Worm (Caenorhabditis elegans) whole organism, midembryonic: ENCODE data around the gene clec-121.

ENCODE experiments used
- T22C8.4 ChIP-seq: fragments of 200-800 bp; sonication (Bioruptor generic); IDR thresholded peaks from 2 replicates; pipeline ENCODE4 v1.3.6; 2022; ENCODE audit warnings: missing genetic modification characterization, missing compliant biosample characterization
- cog-1 ChIP-seq: sonication (generic microtip); optimal IDR thresholded peaks from 2 replicates; lab custom pipeline; 2016; ENCODE audit warnings: missing genetic modification characterization, missing compliant biosample characterization
- flt-1 ChIP-seq: fragments of 200-800 bp; sonication (Bioruptor generic); IDR thresholded peaks from 2 replicates; pipeline ENCODE4 v1.3.6; 2022; ENCODE audit warnings: missing genetic modification characterization, missing compliant biosample characterization
- klf-2 ChIP-seq: fragments of 200-800 bp; sonication (Bioruptor generic); conservative IDR thresholded peaks from 2 replicates; pipeline ENCODE4 v1.3.6; 2022; ENCODE audit warnings: missing genetic modification reagents, missing genetic modification characterization, missing compliant biosample characterization
- ref-1 ChIP-seq: fragments of 200-800 bp; sonication (Bioruptor generic); conservative IDR thresholded peaks from 2 replicates; pipeline ENCODE4 v1.3.6; 2022; ENCODE audit warnings: missing genetic modification reagents, missing genetic modification characterization, missing compliant biosample characterization
- ztf-23 ChIP-seq: fragments of 200-800 bp; sonication (Bioruptor generic); IDR thresholded peaks from 2 replicates; pipeline ENCODE4 v1.3.6; 2022; ENCODE audit warnings: missing genetic modification reagents, missing genetic modification characterization, missing compliant biosample characterization

DNA sequence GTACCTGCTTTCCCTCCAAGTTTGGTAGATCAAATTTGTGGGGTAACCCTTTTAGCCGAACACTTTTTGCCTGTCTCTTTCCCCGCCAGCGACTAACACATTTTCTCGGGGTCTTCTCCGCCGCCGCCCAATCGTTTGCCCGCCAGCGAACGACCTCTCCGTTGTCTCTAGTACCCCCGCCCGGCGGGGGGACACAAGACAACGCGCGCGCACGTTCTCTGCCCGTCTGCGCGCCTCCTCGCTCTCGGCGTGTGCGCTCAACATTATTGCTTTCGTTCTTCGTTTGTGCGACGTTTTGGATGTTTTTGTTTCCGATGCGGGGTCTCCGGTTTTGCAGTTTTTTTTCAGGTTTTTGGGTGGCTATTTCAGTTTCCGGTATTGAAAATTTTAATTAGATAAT is 46.6 kb upstream of the clec-121 start:
- no peak for TF ChIP-seq cog-1 (tag; lab: Kevin White, UChicago)
- no peak for TF ChIP-seq T22C8.4 (GFP tag; lab: Robert Waterston, UW)
- TF ChIP-seq klf-2 (GFP tag; lab: Robert Waterston, UW), result no peak
- no peak for TF ChIP-seq ref-1
- peak; percentile 55; the same call in 1 of the 2 replicates for TF ChIP-seq flt-1
- TF ChIP-seq ztf-23 (GFP tag; lab: Robert Waterston, UW), result 0 out of 2 replicates have a peak, but pooled peaks have one; percentile 52
